Fruit fly (Drosophila melanogaster) whole organism, embryonic: Measurements from ENCODE around the gene CG17377.

Experiments
- ATbp ChIP-seq: fragments of 200-800 bp; sonication (Bioruptor generic); optimal IDR thresholded peaks from 2 replicates; lab custom pipeline; 2017; ENCODE audit warnings: missing biosample characterization, mild to moderate bottlenecking, missing genetic modification characterization, missing genetic modification reagents
- Adf1 ChIP-seq: fragments of 200-800 bp; sonication (Bioruptor generic); IDR thresholded peaks from 2 replicates; pipeline ENCODE4 v1.3.6; 2022; ENCODE audit warnings: missing biosample characterization, missing genetic modification characterization
- Antp ChIP-seq: fragments of 200-800 bp; sonication (Bioruptor generic); optimal IDR thresholded peaks from 3 replicates; lab custom pipeline; 2016; ENCODE audit warnings: missing biosample characterization, missing genetic modification characterization
- B-H1 ChIP-seq: fragments of 200-800 bp; sonication (Bioruptor generic); IDR thresholded peaks from 3 replicates; pipeline ENCODE4 v1.3.6; 2022; ENCODE audit warnings: missing biosample characterization, missing genetic modification characterization
- BEAF-32 ChIP-seq: fragments of 200-800 bp; sonication (Bioruptor generic); optimal IDR thresholded peaks from 3 replicates; lab custom pipeline; 2017; ENCODE audit warnings: missing biosample characterization, missing genetic modification characterization, mild to moderate bottlenecking, moderate library complexity, missing genetic modification reagents
- CG10462 ChIP-seq: fragments of 200-800 bp; sonication (Bioruptor generic); optimal IDR thresholded peaks from 2 replicates; lab custom pipeline; 2016; ENCODE audit warnings: missing biosample characterization, missing genetic modification characterization
- CG10565 ChIP-seq: fragments of 200-800 bp; sonication (Bioruptor generic); optimal IDR thresholded peaks from 3 replicates; lab custom pipeline; 2016; ENCODE audit warnings: missing biosample characterization, mild to moderate bottlenecking, missing genetic modification characterization
- CG11456 ChIP-seq: fragments of 200-800 bp; sonication (Bioruptor generic); IDR thresholded peaks from 3 replicates; pipeline ENCODE4 v1.3.6; 2022; ENCODE audit warnings: missing biosample characterization, missing genetic modification characterization
- CG11560 ChIP-seq: fragments of 200-800 bp; sonication (Bioruptor generic); IDR thresholded peaks from 3 replicates; pipeline ENCODE4 v1.3.6; 2022; ENCODE audit warnings: missing biosample characterization, missing genetic modification characterization
- CG12155 ChIP-seq: fragments of 200-800 bp; sonication (Bioruptor generic); optimal IDR thresholded peaks from 3 replicates; lab custom pipeline; 2016; ENCODE audit warnings: missing biosample characterization, missing genetic modification characterization
- CG12219 ChIP-seq: fragments of 200-800 bp; sonication (Bioruptor generic); optimal IDR thresholded peaks from 3 replicates; lab custom pipeline; 2018; ENCODE audit warnings: missing biosample characterization, mild to moderate bottlenecking, missing genetic modification characterization
- CG12744 ChIP-seq: fragments of 200-800 bp; sonication (Bioruptor generic); optimal IDR thresholded peaks from 2 replicates; lab custom pipeline; 2016; ENCODE audit warnings: missing biosample characterization, missing genetic modification characterization
- CG13296 ChIP-seq: fragments of 200-800 bp; sonication (Bioruptor generic); optimal IDR thresholded peaks from 3 replicates; lab custom pipeline; 2018; ENCODE audit warnings: missing biosample characterization, mild to moderate bottlenecking, missing genetic modification characterization
- CG14710 ChIP-seq: fragments of 200-800 bp; sonication (Bioruptor generic); optimal IDR thresholded peaks from 3 replicates; lab custom pipeline; 2019; ENCODE audit warnings: missing biosample characterization, mild to moderate bottlenecking, missing genetic modification characterization, moderate library complexity
- CG1792 ChIP-seq: fragments of 200-800 bp; sonication (Bioruptor generic); optimal IDR thresholded peaks from 2 replicates; lab custom pipeline; 2016; ENCODE audit warnings: missing biosample characterization, missing genetic modification characterization
- CG1832 ChIP-seq: fragments of 200-800 bp; sonication (Bioruptor generic); optimal IDR thresholded peaks from 2 replicates; lab custom pipeline; 2017; ENCODE audit warnings: missing biosample characterization, mild to moderate bottlenecking, missing genetic modification characterization, inconsistent platforms
- CG18476 ChIP-seq: fragments of 200-800 bp; sonication (Bioruptor generic); optimal IDR thresholded peaks from 2 replicates; lab custom pipeline; 2016; ENCODE audit warnings: missing biosample characterization, mild to moderate bottlenecking, missing genetic modification characterization
- CG3065 ChIP-seq: fragments of 200-800 bp; sonication (Bioruptor generic); optimal IDR thresholded peaks from 2 replicates; lab custom pipeline; 2016; ENCODE audit warnings: missing biosample characterization, missing genetic modification characterization
- CG31224 ChIP-seq: fragments of 200-800 bp; sonication (Bioruptor generic); IDR thresholded peaks from 2 replicates; pipeline ENCODE4 v1.3.6; 2022; ENCODE audit warnings: missing biosample characterization, missing genetic modification characterization
- CG3847 ChIP-seq: fragments of 200-800 bp; sonication (Bioruptor generic); IDR thresholded peaks from 2 replicates; pipeline ENCODE4 v1.3.6; 2022; ENCODE audit warnings: missing biosample characterization, missing genetic modification characterization
- CG3995 ChIP-seq: fragments of 200-800 bp; sonication (Bioruptor generic); optimal IDR thresholded peaks from 3 replicates; lab custom pipeline; 2016; ENCODE audit warnings: missing biosample characterization, missing genetic modification characterization
- CG4854 ChIP-seq: fragments of 200-800 bp; sonication (Bioruptor generic); optimal IDR thresholded peaks from 2 replicates; lab custom pipeline; 2016; ENCODE audit warnings: missing biosample characterization, missing genetic modification characterization, inconsistent platforms
- CG6272 ChIP-seq: fragments of 200-800 bp; sonication (Bioruptor generic); IDR thresholded peaks from 2 replicates; pipeline ENCODE4 v1.3.6; 2022; ENCODE audit warnings: missing biosample characterization, missing genetic modification characterization
- CG7556 ChIP-seq: fragments of 200-800 bp; sonication (Bioruptor generic); optimal IDR thresholded peaks from 2 replicates; lab custom pipeline; 2017; ENCODE audit warnings: missing biosample characterization, mild to moderate bottlenecking, missing genetic modification characterization
- CG7839 ChIP-seq: fragments of 200-800 bp; sonication (Bioruptor generic); optimal IDR thresholded peaks from 3 replicates; lab custom pipeline; 2018; ENCODE audit warnings: missing biosample characterization, mild to moderate bottlenecking, missing genetic modification characterization, moderate library complexity
- CG8388 ChIP-seq: fragments of 200-800 bp; sonication (Bioruptor generic); optimal IDR thresholded peaks from 2 replicates; lab custom pipeline; 2019; ENCODE audit warnings: missing biosample characterization, mild to moderate bottlenecking, missing genetic modification characterization, moderate library complexity
- CG9609 ChIP-seq: fragments of 200-800 bp; sonication (Bioruptor generic); optimal IDR thresholded peaks from 3 replicates; lab custom pipeline; 2016; ENCODE audit warnings: missing biosample characterization, missing genetic modification characterization
- CrebB ChIP-seq: fragments of 200-800 bp; sonication (Bioruptor generic); optimal IDR thresholded peaks from 3 replicates; lab custom pipeline; 2018; ENCODE audit warnings: missing biosample characterization, mild to moderate bottlenecking, missing genetic modification characterization
- Dip3 ChIP-seq: fragments of 200-800 bp; sonication (Bioruptor generic); optimal IDR thresholded peaks from 3 replicates; lab custom pipeline; 2016; ENCODE audit warnings: missing biosample characterization, missing genetic modification characterization
- Doc3 ChIP-seq: fragments of 200-800 bp; sonication (Bioruptor generic); IDR thresholded peaks from 3 replicates; pipeline ENCODE4 v1.3.6; 2022; ENCODE audit warnings: missing biosample characterization, missing genetic modification characterization; ENCODE audit not compliant: partially characterized antibody
- E2f2 ChIP-seq: fragments of 200-800 bp; sonication (Bioruptor generic); IDR thresholded peaks from 2 replicates; pipeline ENCODE4 v1.3.6; 2022; ENCODE audit warnings: missing biosample characterization, missing genetic modification characterization
- Meics ChIP-seq: fragments of 200-800 bp; sonication (Bioruptor generic); optimal IDR thresholded peaks from 2 replicates; lab custom pipeline; 2017; ENCODE audit warnings: missing biosample characterization, mild to moderate bottlenecking, missing genetic modification characterization
- ac ChIP-seq: fragments of 200-800 bp; sonication (Bioruptor generic); optimal IDR thresholded peaks from 3 replicates; lab custom pipeline; 2017; ENCODE audit warnings: missing biosample characterization, mild to moderate bottlenecking, missing genetic modification characterization
- al ChIP-seq: fragments of 200-800 bp; sonication (Bioruptor generic); IDR thresholded peaks from 2 replicates; pipeline ENCODE4 v1.3.6; 2022; ENCODE audit warnings: missing biosample characterization, missing genetic modification characterization
- dmrt99B ChIP-seq: fragments of 200-800 bp; sonication (Bioruptor generic); optimal IDR thresholded peaks from 2 replicates; lab custom pipeline; 2018; ENCODE audit warnings: missing biosample characterization, mild to moderate bottlenecking, missing genetic modification characterization, moderate library complexity
- exex ChIP-seq: fragments of 200-800 bp; sonication (Bioruptor generic); optimal IDR thresholded peaks from 4 replicates; lab custom pipeline; 2018; ENCODE audit warnings: missing biosample characterization, mild to moderate bottlenecking, missing genetic modification characterization, moderate library complexity
- fd96Cb ChIP-seq: fragments of 200-800 bp; sonication (Bioruptor generic); optimal IDR thresholded peaks from 2 replicates; lab custom pipeline; 2018; ENCODE audit warnings: missing biosample characterization, mild to moderate bottlenecking, missing genetic modification characterization, moderate library complexity
- gcm ChIP-seq: fragments of 200-800 bp; sonication (Bioruptor generic); optimal IDR thresholded peaks from 2 replicates; lab custom pipeline; 2019; ENCODE audit warnings: missing biosample characterization, mild to moderate bottlenecking, missing genetic modification characterization, moderate library complexity
- jumu ChIP-seq: fragments of 200-800 bp; sonication (Bioruptor generic); optimal IDR thresholded peaks from 3 replicates; lab custom pipeline; 2016; ENCODE audit warnings: missing biosample characterization, missing genetic modification characterization
- nerfin-2 ChIP-seq: fragments of 200-800 bp; sonication (Bioruptor generic); IDR thresholded peaks from 2 replicates; pipeline ENCODE4 v1.3.6; 2022; ENCODE audit warnings: missing biosample characterization, missing genetic modification characterization; ENCODE audit not compliant: partially characterized antibody
- phol ChIP-seq: fragments of 200-800 bp; sonication (Bioruptor generic); optimal IDR thresholded peaks from 3 replicates; lab custom pipeline; 2018; ENCODE audit warnings: missing biosample characterization, mild to moderate bottlenecking, missing genetic modification characterization, moderate library complexity
- schlank ChIP-seq: fragments of 200-800 bp; sonication (Bioruptor generic); optimal IDR thresholded peaks from 2 replicates; lab custom pipeline; 2018; ENCODE audit warnings: missing biosample characterization, mild to moderate bottlenecking, missing genetic modification characterization
- seq ChIP-seq: fragments of 200-800 bp; sonication (Bioruptor generic); IDR thresholded peaks from 2 replicates; pipeline ENCODE4 v1.3.6; 2022; ENCODE audit warnings: missing biosample characterization, missing genetic modification characterization
- shn ChIP-seq: fragments of 200-800 bp; sonication (Bioruptor generic); optimal IDR thresholded peaks from 3 replicates; lab custom pipeline; 2016; ENCODE audit warnings: missing biosample characterization, missing genetic modification characterization
- stc ChIP-seq: fragments of 200-800 bp; sonication (Bioruptor generic); IDR thresholded peaks from 2 replicates; pipeline ENCODE4 v1.3.6; 2022; ENCODE audit warnings: missing biosample characterization, missing genetic modification characterization
- tap ChIP-seq: fragments of 200-800 bp; optimal IDR thresholded peaks from 3 replicates; lab custom pipeline; 2019; ENCODE audit warnings: missing biosample characterization, mild to moderate bottlenecking, missing genetic modification characterization, moderate library complexity
- tio ChIP-seq: fragments of 200-800 bp; sonication (Bioruptor generic); optimal IDR thresholded peaks from 2 replicates; lab custom pipeline; 2017; ENCODE audit warnings: missing biosample characterization, missing genetic modification characterization, inconsistent platforms
- zfh2 ChIP-seq: fragments of 200-800 bp; sonication (Bioruptor generic); optimal IDR thresholded peaks from 2 replicates; lab custom pipeline; 2016; ENCODE audit warnings: missing biosample characterization, missing genetic modification characterization

CG17377 gene

dm6 chr2L:6787029-6787972 is 15.3 kb downstream of the CG17377 start (continued):
- TF ChIP-seq CG10462 (GFP tag; lab: Kevin White, UChicago) (peak; percentile 93), CG6272 (GFP tag; lab: Robert Waterston, UW) (peak; percentile 68), CG7839 (tag; lab: Kevin White, UChicago) (peak; percentile 98), E2f2 (GFP tag; lab: Robert Waterston, UW) (peak; percentile 63), CG3065 (GFP tag; lab: Kevin White, UChicago) (peak; percentile 69), ac (no peak), CG12219 (GFP tag; lab: Kevin White, UChicago) (peak; percentile 91), schlank (tag; lab: Kevin White, UChicago) (peak; percentile 81), Dip3 (peak; percentile 96), CG8388 (peak; percentile 92), Antp (GFP tag; lab: Kevin White, UChicago) (peak; percentile 97), seq (GFP tag; lab: Robert Waterston, UW) (peak; percentile 89), CG18476 (GFP tag; lab: Kevin White, UChicago) (peak; percentile 92), ATbp (GFP tag; lab: Kevin White, UChicago) (peak; percentile 90), dmrt99B (tag; lab: Kevin White, UChicago) (peak; percentile 97), exex (tag; lab: Kevin White, UChicago) (peak; percentile 73), CG3995 (peak; percentile 79), gcm (GFP tag; lab: Kevin White, UChicago) (peak; percentile 86), CG4854 (peak; percentile 92), CG7556 (GFP tag; lab: Kevin White, UChicago) (peak; percentile 99), BEAF-32 (GFP tag; lab: Kevin White, UChicago) (peak; percentile 18), CG13296 (GFP tag; lab: Kevin White, UChicago) (peak; percentile 93), CG3847 (GFP tag; lab: Robert Waterston, UW) (peak; percentile 89), Adf1 (GFP tag; lab: Robert Waterston, UW) (peak; percentile 77), CrebB (tag; lab: Kevin White, UChicago) (peak; percentile 86), al (GFP tag; lab: Robert Waterston, UW) (peak; percentile 88), CG11560 (tag; lab: Robert Waterston, UW) (peak; percentile 84), CG11456 (peak; percentile 85), phol (tag; lab: Kevin White, UChicago) (peak; percentile 96), CG1792 (GFP tag; lab: Kevin White, UChicago) (peak; percentile 95), CG31224 (GFP tag; lab: Robert Waterston, UW) (peak; percentile 84), stc (GFP tag; lab: Robert Waterston, UW) (peak; percentile 67), B-H1 (GFP tag; lab: Robert Waterston, UW) (peak; percentile 82), fd96Cb (tag; lab: Kevin White, UChicago) (peak; percentile 95), CG12155 (GFP tag; lab: Kevin White, UChicago) (peak; percentile 91), CG12744 (GFP tag; lab: Kevin White, UChicago) (peak; percentile 95), zfh2 (GFP tag; lab: Kevin White, UChicago) (peak; percentile 97), CG10565 (GFP tag; lab: Kevin White, UChicago) (peak; percentile 85), CG1832 (no peak), nerfin-2 (no peak), tio (peak; percentile 98), tap (peak; percentile 91), Meics (peak; percentile 97), Doc3 (0 out of 3 replicates have a peak, but pooled peaks have one; percentile 10), CG14710 (tag; lab: Kevin White, UChicago) (peak; percentile 96), shn (GFP tag; lab: Kevin White, UChicago) (peak; percentile 97), jumu (GFP tag; lab: Kevin White, UChicago) (peak; percentile 97), CG9609 (GFP tag; lab: Kevin White, UChicago) (peak; percentile 97)
